Worm (Caenorhabditis elegans): Measurements from ENCODE around the gene spp-22.

spp-22 gene

DNA sequence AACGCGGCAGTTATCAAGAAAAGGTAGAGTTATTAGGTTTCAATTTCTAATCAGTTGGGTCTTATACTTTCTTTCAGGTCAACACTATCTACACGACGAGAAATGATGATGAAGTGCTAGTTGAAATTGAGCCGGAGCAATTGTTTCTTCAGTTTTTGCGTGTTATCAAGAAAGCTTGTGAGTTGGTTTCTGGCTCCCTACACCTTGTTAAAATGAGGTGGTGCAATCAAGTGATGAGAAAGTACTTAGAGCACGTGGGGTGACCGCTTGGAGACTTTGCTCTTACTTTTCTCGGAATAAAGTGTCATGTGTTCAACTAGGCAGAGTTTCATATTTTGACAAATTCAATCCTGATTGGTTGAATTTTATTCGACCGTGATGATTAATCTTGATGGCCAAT, 11.0 kb upstream of the spp-22 start (continued):
- TF ChIP-seq nhr-80 (tag; optimal IDR thresholded peaks at IDR 0.05), result peak; percentile 95

DNA sequence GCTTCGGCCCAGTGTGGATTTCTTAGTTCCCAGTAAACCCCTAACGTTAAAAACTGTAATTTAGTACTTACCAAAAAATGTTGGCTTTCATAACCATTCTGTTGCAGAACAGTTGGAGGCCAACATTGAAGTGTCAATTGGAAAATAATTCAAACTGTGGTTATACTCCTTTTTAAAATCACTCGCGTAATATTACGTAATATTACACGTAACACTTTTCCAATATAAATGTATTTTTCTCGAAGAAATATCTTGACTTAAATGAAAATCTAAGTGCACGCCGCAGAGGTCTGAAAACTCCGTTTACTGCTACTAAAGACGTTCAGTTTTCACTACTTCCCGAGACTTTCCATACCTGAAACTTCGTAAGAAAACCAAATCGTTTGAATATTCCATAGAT, 7.3 kb upstream of the spp-22 start:
- no peak for TF ChIP-seq K11D2.4 (GFP tag; IDR thresholded peaks at IDR 0.05)
- no peak for TF ChIP-seq ztf-18 (tag; optimal IDR thresholded peaks at IDR 0.05)
- no peak for TF ChIP-seq attf-3 (GFP tag; conservative IDR thresholded peaks at IDR 0.05)
- no peak for TF ChIP-seq mcd-1 (GFP tag; IDR thresholded peaks at IDR 0.05)
- TF ChIP-seq ets-4 (GFP tag; optimal IDR thresholded peaks at IDR 0.05), result no peak
- no peak for TF ChIP-seq nfya-2 (GFP tag; IDR thresholded peaks at IDR 0.05)
- TF ChIP-seq lag-1 (GFP tag; IDR thresholded peaks at IDR 0.05), result no peak
- TF ChIP-seq C06A6.2 (GFP tag; conservative IDR thresholded peaks at IDR 0.05), result no peak

DNA sequence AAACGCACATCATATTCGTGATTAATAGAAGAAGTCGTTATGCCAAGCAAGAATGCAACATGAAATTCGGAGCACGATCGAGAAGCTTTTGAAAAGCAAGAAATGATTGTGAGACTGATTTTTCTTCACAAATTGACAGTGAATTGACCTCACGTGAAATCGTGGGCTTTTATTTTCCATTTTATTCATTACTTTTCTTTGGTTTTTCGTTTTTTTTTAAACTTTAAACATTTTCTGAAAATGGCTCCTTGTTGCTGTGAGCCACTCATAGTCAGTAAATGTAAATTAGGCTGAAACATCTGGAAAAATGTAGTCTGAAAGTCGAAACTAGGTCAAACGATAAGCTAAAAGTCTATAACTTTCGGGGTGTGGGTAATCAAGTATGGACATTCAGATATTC, 6.3 kb upstream of the spp-22 start, which contains the start of gene C55B6.5:
TSS of gene C55B6.5 (minus strand) at position 101 of the 400 bp plus-strand sequence.
- TF ChIP-seq ztf-18 (tag; optimal IDR thresholded peaks at IDR 0.05) (no peak), T07F8.4 (tag; optimal IDR thresholded peaks at IDR 0.05) (no peak), nhr-179 (tag; optimal IDR thresholded peaks at IDR 0.05) (no peak), bed-2 (GFP tag; IDR thresholded peaks at IDR 0.05) (no peak)

DNA sequence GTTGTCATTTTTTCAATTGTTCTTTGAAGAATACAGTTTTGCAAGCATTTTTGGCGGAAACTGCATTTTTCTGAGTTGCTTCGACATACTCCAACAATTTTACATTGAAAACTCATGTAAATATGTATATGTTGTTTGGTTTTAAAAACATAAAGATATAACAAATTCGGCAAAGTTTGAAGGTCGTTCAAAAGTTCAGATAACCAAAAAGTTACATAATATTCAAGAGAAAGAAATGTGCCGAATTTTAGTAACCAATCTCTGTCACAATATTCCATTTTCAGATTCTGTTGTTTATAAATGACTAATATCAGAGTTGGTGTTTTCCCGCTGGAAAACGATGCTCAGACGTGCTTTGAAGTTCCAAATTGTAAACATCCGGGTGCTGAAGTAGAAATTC, 5.1 kb upstream of the spp-22 start, which contains the start of gene ZK867.2:
TSS of gene ZK867.2 (plus strand) at position 301 of the 400 bp plus-strand sequence.
- TF ChIP-seq ZK185.1 (tag; optimal IDR thresholded peaks at IDR 0.05; ENCODE audit: poor library complexity, severe bottlenecking), result no peak
- no peak for TF ChIP-seq T26A5.8 (tag; optimal IDR thresholded peaks at IDR 0.05)
- TF ChIP-seq him-1 (tag; optimal IDR thresholded peaks at IDR 0.05), result no peak
- no peak for TF ChIP-seq nhr-120 (GFP tag; IDR thresholded peaks at IDR 0.05)
- no peak for TF ChIP-seq lsl-1 (GFP tag; optimal IDR thresholded peaks at IDR 0.05)
- TF ChIP-seq F10E7.11 (tag; optimal IDR thresholded peaks at IDR 0.05), result no peak
- no peak for TF ChIP-seq ekl-4 (GFP tag; IDR thresholded peaks at IDR 0.05)
- no peak for TF ChIP-seq pbrm-1 (GFP tag; IDR thresholded peaks at IDR 0.05)
- TF ChIP-seq die-1 (tag; optimal IDR thresholded peaks at IDR 0.05), result no peak
- no peak for TF ChIP-seq lin-26 (GFP tag; IDR thresholded peaks at IDR 0.05)
- TF ChIP-seq athp-1 (tag; optimal IDR thresholded peaks at IDR 0.05), result no peak

DNA sequence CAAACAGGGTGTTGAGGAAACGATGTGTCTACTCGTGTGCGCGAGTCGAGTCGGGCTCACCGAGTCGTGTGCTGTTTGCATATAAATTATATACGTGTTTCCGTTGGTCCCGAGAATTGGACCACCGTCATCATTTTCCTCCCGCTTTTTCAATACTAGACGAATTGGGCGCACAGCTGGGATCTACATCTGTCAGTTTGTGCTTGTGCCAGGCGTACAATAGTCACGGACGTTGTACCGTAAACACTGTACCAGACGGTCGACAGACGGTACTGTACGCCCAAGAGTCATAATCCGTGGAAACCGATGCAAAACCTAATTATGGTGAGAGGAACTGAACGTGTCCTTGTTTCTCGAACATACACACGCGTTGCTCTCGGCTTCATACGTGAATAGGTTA, 2.4 kb upstream of the spp-22 start:
- TF ChIP-seq egrh-3 (GFP tag; IDR thresholded peaks at IDR 0.05), result no peak
- TF ChIP-seq rec-8 (tag; optimal IDR thresholded peaks at IDR 0.05), result no peak
- TF ChIP-seq tbx-9 (tag; optimal IDR thresholded peaks at IDR 0.05; ENCODE audit: borderline replicate concordance), result no peak
- TF ChIP-seq Y79H2A.3 (GFP tag; conservative IDR thresholded peaks at IDR 0.05), result no peak
- TF ChIP-seq ceh-40 (GFP tag; IDR thresholded peaks at IDR 0.05), result no peak
- no peak for TF ChIP-seq ceh-91 (GFP tag; IDR thresholded peaks at IDR 0.05)
- no peak for TF ChIP-seq Y67H2A.10 (GFP tag; conservative IDR thresholded peaks at IDR 0.05)
- TF ChIP-seq sdz-38 (tag; optimal IDR thresholded peaks at IDR 0.05), result no peak
- no peak for TF ChIP-seq unc-62 (GFP tag; optimal IDR thresholded peaks at IDR 0.05)
- TF ChIP-seq F33H1.4 (GFP tag; IDR thresholded peaks at IDR 0.05), result no peak
- TF ChIP-seq nhr-179 (tag; optimal IDR thresholded peaks at IDR 0.05), result no peak
- TF ChIP-seq hmg-1.2 (GFP tag; IDR thresholded peaks at IDR 0.05), result no peak
- TF ChIP-seq C17E4.6 (GFP tag; IDR thresholded peaks at IDR 0.05), result no peak
- no peak for TF ChIP-seq hrde-1 (tag; optimal IDR thresholded peaks at IDR 0.05; ENCODE audit: borderline replicate concordance)
- TF ChIP-seq cebp-1 (GFP tag; IDR thresholded peaks at IDR 0.05), result no peak
- TF ChIP-seq cebp-1 (tag; optimal IDR thresholded peaks at IDR 0.05), result no peak
- no peak for TF ChIP-seq ztf-18 (tag; optimal IDR thresholded peaks at IDR 0.05)
- no peak for TF ChIP-seq madf-10 (tag; optimal IDR thresholded peaks at IDR 0.05)
- TF ChIP-seq hsf-1 (GFP tag; IDR thresholded peaks at IDR 0.05), result no peak
- TF ChIP-seq zim-3 (tag; optimal IDR thresholded peaks at IDR 0.05), result no peak
- TF ChIP-seq B0261.1 (tag; optimal IDR thresholded peaks at IDR 0.05), result no peak

All from whole organism, young adult.